Worm (Caenorhabditis elegans) whole organism, mixed stage, embryonic: ENCODE measurements around the gene K01D12.8.

ENCODE experiments used
- drap-1 ChIP-seq: fragments of 200-800 bp; sonication (Bioruptor generic); optimal IDR thresholded peaks from 3 replicates; lab custom pipeline; 2018; ENCODE audit warnings: mild to moderate bottlenecking, missing genetic modification characterization, missing compliant biosample characterization
- lin-13 ChIP-seq: fragments of 150-350 bp; optimal IDR thresholded peaks from 2 replicates; lab custom pipeline; 2014; ENCODE audit warnings: missing biosample characterization, missing genetic modification characterization
- lsy-2 ChIP-seq: fragments of 150-350 bp; optimal IDR thresholded peaks from 2 replicates; lab custom pipeline; 2014; ENCODE audit warnings: missing biosample characterization, missing genetic modification characterization
- mab-5 ChIP-seq: fragments of 150-350 bp; optimal IDR thresholded peaks from 2 replicates; lab custom pipeline; 2014; ENCODE audit warnings: missing biosample characterization, missing genetic modification characterization
- mep-1 ChIP-seq: fragments of 150-350 bp; optimal IDR thresholded peaks from 2 replicates; lab custom pipeline; 2017; ENCODE audit warnings: missing biosample characterization, missing genetic modification reagents, missing genetic modification characterization, inconsistent platforms
- nhr-12 ChIP-seq: fragments of 150-350 bp; optimal IDR thresholded peaks from 2 replicates; lab custom pipeline; 2014; ENCODE audit warnings: missing biosample characterization, missing genetic modification characterization
- nhr-237 ChIP-seq: fragments of 150-350 bp; optimal IDR thresholded peaks from 2 replicates; lab custom pipeline; 2014; ENCODE audit warnings: missing biosample characterization, missing genetic modification characterization
- unc-62 ChIP-seq: fragments of 150-350 bp; optimal IDR thresholded peaks from 2 replicates; lab custom pipeline; 2014; ENCODE audit warnings: missing biosample characterization, missing genetic modification reagents, missing genetic modification characterization
- zip-8 ChIP-seq: fragments of 150-350 bp; optimal IDR thresholded peaks from 2 replicates; lab custom pipeline; 2014; ENCODE audit warnings: missing biosample characterization, missing genetic modification characterization

ce11 chrV:12371386-12371785 is 31.1 kb upstream of the K01D12.8 start, which contains the start of gene F23H12.7:
- TF ChIP-seq unc-62 (GFP tag; lab: Kevin White, UChicago) (no peak), mab-5 (tag; lab: Kevin White, UChicago) (no peak), lsy-2 (tag; lab: Kevin White, UChicago) (no peak), lin-13 (tag; lab: Kevin White, UChicago) (no peak), mep-1 (tag; lab: Kevin White, UChicago) (no peak), nhr-237 (tag; lab: Kevin White, UChicago) (no peak), zip-8 (tag; lab: Kevin White, UChicago) (no peak), nhr-12 (tag; lab: Kevin White, UChicago) (no peak), drap-1 (GFP tag; lab: Kevin White, UChicago) (no peak)
